Worm (Caenorhabditis elegans): ENCODE measurements around the gene vha-9.
A peak's percentile ranks its signal among the peaks of the same experiment; 100 is the strongest.

Gene vha-9

DNA sequence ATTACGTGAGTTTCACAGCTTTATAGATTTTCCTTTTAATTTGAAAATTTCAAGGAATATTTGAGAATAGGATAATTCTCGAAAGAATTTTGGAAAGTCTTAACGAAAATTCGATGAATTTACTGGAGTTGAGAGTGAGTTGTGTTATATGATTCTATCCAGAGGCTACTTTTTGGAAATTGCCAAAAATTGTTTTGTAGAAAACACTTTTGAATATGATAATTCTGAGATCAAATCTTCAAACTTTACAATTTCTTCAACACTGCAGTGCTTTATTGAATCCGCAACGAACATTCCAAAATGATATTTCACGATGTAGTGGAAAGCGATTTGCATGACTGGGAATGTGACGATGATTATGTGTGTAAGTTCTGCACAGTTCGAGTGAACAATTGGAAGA, 48.5 kb upstream of the vha-9 start, which contains the start of gene C07E3.8:
Gene C07E3.8 (plus strand): TSS at position 301 of the 400 bp plus-strand sequence.
- no peak for TF ChIP-seq peb-1 (tag; optimal IDR thresholded peaks at IDR 0.05)
- TF ChIP-seq ceh-16 (tag; optimal IDR thresholded peaks at IDR 0.05): no peak
- no peak for TF ChIP-seq ztf-1 (GFP tag; conservative IDR thresholded peaks at IDR 0.05)
- TF ChIP-seq unc-55 (GFP tag; optimal IDR thresholded peaks at IDR 0.05): no peak
- no peak for TF ChIP-seq C34F6.9 (tag; optimal IDR thresholded peaks at IDR 0.05)
- TF ChIP-seq ama-1 (optimal IDR thresholded peaks at IDR 0.05): no peak
- TF ChIP-seq unc-39 (tag; optimal IDR thresholded peaks at IDR 0.05): no peak
- no peak for TF ChIP-seq ztf-4 (tag; optimal IDR thresholded peaks at IDR 0.05)
- TF ChIP-seq gmeb-1 (tag; optimal IDR thresholded peaks at IDR 0.05): no peak
- TF ChIP-seq F13H6.1 (tag; optimal IDR thresholded peaks at IDR 0.05): no peak
- no peak for TF ChIP-seq lin-11 (tag; optimal IDR thresholded peaks at IDR 0.05)
- no peak for TF ChIP-seq nhr-10 (tag; optimal IDR thresholded peaks at IDR 0.05)
- no peak for TF ChIP-seq skn-1 (tag; optimal IDR thresholded peaks at IDR 0.05)
- TF ChIP-seq nhr-25 (tag; optimal IDR thresholded peaks at IDR 0.05): no peak
- no peak for TF ChIP-seq ceh-82 (tag; optimal IDR thresholded peaks at IDR 0.05)
- no peak for TF ChIP-seq elt-1 (tag; optimal IDR thresholded peaks at IDR 0.05)
- TF ChIP-seq nhr-11 (tag; optimal IDR thresholded peaks at IDR 0.05): no peak
- no peak for TF ChIP-seq unc-62 (GFP tag; optimal IDR thresholded peaks at IDR 0.05)

DNA sequence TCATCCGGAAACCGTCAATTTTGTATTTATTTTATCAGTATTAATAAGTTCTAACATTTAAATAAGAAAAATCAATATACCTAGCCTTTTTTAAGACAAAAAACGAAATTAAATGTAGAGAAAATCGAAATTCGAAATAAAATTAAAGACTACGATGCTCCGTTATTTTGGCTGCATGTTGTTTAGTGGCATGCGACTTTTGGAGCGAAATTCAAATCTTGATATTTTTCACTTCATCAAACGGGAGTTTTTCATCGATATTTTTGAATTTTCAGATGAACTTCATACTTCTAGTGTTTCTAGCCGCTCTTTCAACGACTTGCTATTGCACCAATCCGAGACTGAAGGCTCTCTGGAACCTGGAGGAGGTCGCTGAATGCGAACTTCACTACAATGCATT, 47.0 kb upstream of the vha-9 start, which contains the start of gene C07E3.9:
Gene C07E3.9 (plus strand): TSS at position 270 of the 400 bp plus-strand sequence.
- TF ChIP-seq egl-27 (tag; optimal IDR thresholded peaks at IDR 0.05) (no peak), dmd-4 (tag; optimal IDR thresholded peaks at IDR 0.05) (no peak), nhr-6 (tag; optimal IDR thresholded peaks at IDR 0.05) (no peak), nhr-12 (tag; optimal IDR thresholded peaks at IDR 0.05) (no peak), C34F6.9 (tag; optimal IDR thresholded peaks at IDR 0.05) (peak; percentile 56), sma-9 (GFP tag; optimal IDR thresholded peaks at IDR 0.05) (no peak), sma-9 (tag; optimal IDR thresholded peaks at IDR 0.05) (no peak), ceh-16 (tag; optimal IDR thresholded peaks at IDR 0.05) (no peak), nhr-77 (tag; optimal IDR thresholded peaks at IDR 0.05) (no peak), unc-39 (tag; optimal IDR thresholded peaks at IDR 0.05) (no peak), snpc-4 (tag; optimal IDR thresholded peaks at IDR 0.05) (no peak), mab-5 (tag; optimal IDR thresholded peaks at IDR 0.05) (no peak), unc-62 (GFP tag; optimal IDR thresholded peaks at IDR 0.05) (no peak), nhr-129 (tag; optimal IDR thresholded peaks at IDR 0.05) (peak; percentile 50), ztf-1 (GFP tag; conservative IDR thresholded peaks at IDR 0.05) (no peak), ama-1 (optimal IDR thresholded peaks at IDR 0.05) (no peak), aly-2 (tag; optimal IDR thresholded peaks at IDR 0.05) (no peak), sem-4 (tag; optimal IDR thresholded peaks at IDR 0.05) (no peak), nhr-21 (tag; optimal IDR thresholded peaks at IDR 0.05) (no peak), lin-39 (tag; optimal IDR thresholded peaks at IDR 0.05) (no peak), ztf-11 (tag; optimal IDR thresholded peaks at IDR 0.05) (no peak), skn-1 (tag; optimal IDR thresholded peaks at IDR 0.05) (peak; percentile 9), fos-1 (tag; optimal IDR thresholded peaks at IDR 0.05) (no peak), blmp-1 (tag; optimal IDR thresholded peaks at IDR 0.05; ENCODE audit: insufficient read depth) (no peak), peb-1 (tag; optimal IDR thresholded peaks at IDR 0.05) (no peak), nhr-23 (tag; optimal IDR thresholded peaks at IDR 0.05) (no peak), ceh-82 (tag; optimal IDR thresholded peaks at IDR 0.05) (no peak), unc-55 (GFP tag; optimal IDR thresholded peaks at IDR 0.05) (peak; percentile 74), nhr-237 (tag; optimal IDR thresholded peaks at IDR 0.05) (no peak), crh-2 (tag; optimal IDR thresholded peaks at IDR 0.05) (no peak), mbf-1 (tag; optimal IDR thresholded peaks at IDR 0.05) (no peak), Y55F3AM.14 (GFP tag; optimal IDR thresholded peaks at IDR 0.05) (no peak), lin-11 (tag; optimal IDR thresholded peaks at IDR 0.05) (no peak), elt-1 (tag; optimal IDR thresholded peaks at IDR 0.05) (no peak), zag-1 (tag; optimal IDR thresholded peaks at IDR 0.05) (no peak), sma-3 (GFP tag; optimal IDR thresholded peaks at IDR 0.05) (no peak), R02D3.7 (tag; optimal IDR thresholded peaks at IDR 0.05) (peak; percentile 8), ztf-4 (tag; optimal IDR thresholded peaks at IDR 0.05) (no peak), lsy-2 (tag; optimal IDR thresholded peaks at IDR 0.05) (peak; percentile 4 to 72), nhr-25 (tag; optimal IDR thresholded peaks at IDR 0.05) (no peak), gmeb-1 (tag; optimal IDR thresholded peaks at IDR 0.05) (peak; percentile 91), F13H6.1 (tag; optimal IDR thresholded peaks at IDR 0.05) (no peak), elt-3 (tag; optimal IDR thresholded peaks at IDR 0.05) (no peak), ZK546.5 (tag; optimal IDR thresholded peaks at IDR 0.05) (no peak), lin-13 (GFP tag; optimal IDR thresholded peaks at IDR 0.05) (no peak), mdl-1 (tag; optimal IDR thresholded peaks at IDR 0.05) (no peak), nhr-10 (tag; optimal IDR thresholded peaks at IDR 0.05) (no peak), nhr-11 (tag; optimal IDR thresholded peaks at IDR 0.05) (no peak)

All from whole organism, L2 larva.